Worm (Caenorhabditis elegans): ENCODE measurements around the gene flp-5.

flp-5 gene

ce11 chrX:8545971-8546442 is 18.0 kb downstream of the flp-5 start, which contains the start of gene sdha-1 (continued):
- no peak for TF ChIP-seq madf-9 (GFP tag; conservative IDR thresholded peaks at IDR 0.05)
- TF ChIP-seq set-16 (GFP tag; IDR thresholded peaks at IDR 0.05) = no peak
- no peak for TF ChIP-seq attf-4 (tag; optimal IDR thresholded peaks at IDR 0.05)
- TF ChIP-seq lim-7 (GFP tag; IDR thresholded peaks at IDR 0.05) = no peak
- peak; percentile 93 to 100 for TF ChIP-seq hif-1 (tag; optimal IDR thresholded peaks at IDR 0.05)
- TF ChIP-seq Y48G9A.11 (GFP tag; IDR thresholded peaks at IDR 0.05) = no peak
- TF ChIP-seq ztf-11 (tag; optimal IDR thresholded peaks at IDR 0.05) = no peak
- TF ChIP-seq zfp-3 (GFP tag; conservative IDR thresholded peaks at IDR 0.05) = no peak; the same call in 1 of the 2 replicates
- no peak for TF ChIP-seq F26F4.8 (GFP tag; conservative IDR thresholded peaks at IDR 0.05)
- TF ChIP-seq lin-15B (tag; optimal IDR thresholded peaks at IDR 0.05) = no peak
- TF ChIP-seq mep-1 (tag; optimal IDR thresholded peaks at IDR 0.05) = peak; percentile 97
- TF ChIP-seq ceh-20 (GFP tag; IDR thresholded peaks at IDR 0.05) = peak; percentile 64; the same call in 1 of the 2 replicates
- TF ChIP-seq zip-2 (tag; optimal IDR thresholded peaks at IDR 0.05) = peak; percentile 33
- no peak for TF ChIP-seq vab-7 (GFP tag; IDR thresholded peaks at IDR 0.05)
- peak; percentile 86 for TF ChIP-seq tra-1 (GFP tag; IDR thresholded peaks at IDR 0.05)
- TF ChIP-seq mxl-2 (GFP tag; conservative IDR thresholded peaks at IDR 0.05) = no peak
- TF ChIP-seq arid-1 (GFP tag; conservative IDR thresholded peaks at IDR 0.05) = 0 out of 2 replicates have a peak, but pooled peaks have one; percentile 55
- TF ChIP-seq aha-1 (tag) = peak; percentile 100
- TF ChIP-seq zag-1 (tag; optimal IDR thresholded peaks at IDR 0.05) = no peak
- no peak for TF ChIP-seq snpc-4 (tag; optimal IDR thresholded peaks at IDR 0.05)
- TF ChIP-seq nhr-28 (tag; optimal IDR thresholded peaks at IDR 0.05) = peak; percentile 87
- TF ChIP-seq ztf-7 (tag; optimal IDR thresholded peaks at IDR 0.05) = peak; percentile 70
- TF ChIP-seq D1046.2 (GFP tag; IDR thresholded peaks at IDR 0.05) = no peak
- peak; percentile 62 to 91 for TF ChIP-seq lsy-2 (tag; optimal IDR thresholded peaks at IDR 0.05)
- no peak for TF ChIP-seq nhr-111 (GFP tag; optimal IDR thresholded peaks at IDR 0.05)
- TF ChIP-seq nhr-25 (tag; optimal IDR thresholded peaks at IDR 0.05; ENCODE audit: borderline replicate concordance, insufficient read depth) = peak; percentile 3
- TF ChIP-seq nhr-10 (tag; optimal IDR thresholded peaks at IDR 0.05) = no peak
- TF ChIP-seq ZK337.2 (GFP tag; IDR thresholded peaks at IDR 0.05) = no peak
- peak; percentile 98 for TF ChIP-seq dve-1 (tag; optimal IDR thresholded peaks at IDR 0.05; ENCODE audit: insufficient read depth)
- TF ChIP-seq tag-97 (GFP tag; IDR thresholded peaks at IDR 0.05) = no peak
- no peak for TF ChIP-seq R02D3.7 (tag; optimal IDR thresholded peaks at IDR 0.05)
- no peak for TF ChIP-seq nhr-237 (tag; optimal IDR thresholded peaks at IDR 0.05)
- no peak for TF ChIP-seq F49E8.2 (tag; optimal IDR thresholded peaks at IDR 0.05; ENCODE audit: borderline replicate concordance)
- no peak for TF ChIP-seq lin-39 (tag; optimal IDR thresholded peaks at IDR 0.05)
- no peak for TF ChIP-seq dmd-8 (GFP tag; IDR thresholded peaks at IDR 0.05)
- peak; percentile 55 for TF ChIP-seq F37D6.2 (tag; optimal IDR thresholded peaks at IDR 0.05)
- no peak for TF ChIP-seq ceh-62 (tag; optimal IDR thresholded peaks at IDR 0.05)
- peak; percentile 90 for TF ChIP-seq nhr-11 (tag; optimal IDR thresholded peaks at IDR 0.05)
- TF ChIP-seq hlh-30 (tag; optimal IDR thresholded peaks at IDR 0.05; ENCODE audit: insufficient read depth) = peak; percentile 94
- peak; percentile 96 for TF ChIP-seq hlh-11 (tag; optimal IDR thresholded peaks at IDR 0.05)
- TF ChIP-seq ceh-44 (GFP tag; IDR thresholded peaks at IDR 0.05) = no peak
- TF ChIP-seq spr-1 (tag; optimal IDR thresholded peaks at IDR 0.05) = peak; percentile 71
- TF ChIP-seq zfp-2 (tag; optimal IDR thresholded peaks at IDR 0.05) = no peak
- no peak for TF ChIP-seq F10B5.3 (tag; optimal IDR thresholded peaks at IDR 0.05)
- no peak for TF ChIP-seq sdz-12 (GFP tag; optimal IDR thresholded peaks at IDR 0.05)
- TF ChIP-seq ctbp-1 (GFP tag; IDR thresholded peaks at IDR 0.05) = peak; percentile 79
- TF ChIP-seq skn-1 (tag; optimal IDR thresholded peaks at IDR 0.05) = peak; percentile 36
- TF ChIP-seq ceh-32 (tag; optimal IDR thresholded peaks at IDR 0.05; ENCODE audit: poor library complexity) = no peak
- TF ChIP-seq gei-8 (GFP tag; optimal IDR thresholded peaks at IDR 0.05) = no peak
- no peak for TF ChIP-seq cey-2 (tag; optimal IDR thresholded peaks at IDR 0.05; ENCODE audit: borderline replicate concordance, insufficient read depth)
- TF ChIP-seq T26A8.4 (GFP tag; IDR thresholded peaks at IDR 0.05) = peak; percentile 71
